Worm (Caenorhabditis elegans) whole organism, young adult: ENCODE data around the gene dyn-1.
A peak's percentile ranks its signal among the peaks of the same experiment; 100 is the strongest.

Experiments
- B0019.2 ChIP-seq: fragments of 200-800 bp; sonication (Bioruptor generic); conservative IDR thresholded peaks from 2 replicates; pipeline ENCODE4 v1.3.6; 2022; ENCODE audit warnings: missing genetic modification reagents, missing genetic modification characterization, missing compliant biosample characterization
- C17E4.6 ChIP-seq: fragments of 200-800 bp; sonication (Bioruptor generic); IDR thresholded peaks from 2 replicates; pipeline ENCODE4 v1.3.6; 2022; ENCODE audit warnings: missing genetic modification reagents, missing genetic modification characterization, missing compliant biosample characterization
- D2030.7 ChIP-seq: fragments of 200-800 bp; sonication (Bioruptor generic); IDR thresholded peaks from 2 replicates; pipeline ENCODE4 v1.3.6; 2022; ENCODE audit warnings: missing genetic modification reagents, missing genetic modification characterization, missing compliant biosample characterization
- F49E8.2 ChIP-seq: sonication (generic microtip); optimal IDR thresholded peaks from 3 replicates; lab custom pipeline; 2017; ENCODE audit warnings: missing genetic modification characterization, mild to moderate bottlenecking, missing compliant biosample characterization, antibody characterized with exemption, moderate library complexity; ENCODE audit not compliant: insufficient read depth
- K11D2.4 ChIP-seq: fragments of 200-800 bp; sonication (Bioruptor generic); IDR thresholded peaks from 2 replicates; pipeline ENCODE4 v1.3.6; 2022; ENCODE audit warnings: missing genetic modification reagents, missing genetic modification characterization, missing compliant biosample characterization
- T07F8.4 ChIP-seq: sonication (generic microtip); optimal IDR thresholded peaks from 2 replicates; lab custom pipeline; 2016; ENCODE audit warnings: mild to moderate bottlenecking, missing genetic modification characterization, moderate library complexity, missing compliant biosample characterization
- Y53G8AR.9 ChIP-seq: fragments of 200-800 bp; sonication (Bioruptor generic); conservative IDR thresholded peaks from 2 replicates; pipeline ENCODE4 v1.3.6; 2022; ENCODE audit warnings: missing genetic modification reagents, missing genetic modification characterization, missing compliant biosample characterization
- Y56A3A.18 ChIP-seq: fragments of 200-800 bp; sonication (Bioruptor generic); IDR thresholded peaks from 2 replicates; pipeline ENCODE4 v1.3.6; 2022; ENCODE audit warnings: missing genetic modification reagents, missing genetic modification characterization, missing compliant biosample characterization
- Y79H2A.3 ChIP-seq: fragments of 200-800 bp; sonication (Bioruptor generic); conservative IDR thresholded peaks from 2 replicates; pipeline ENCODE4 v1.3.6; 2022; ENCODE audit warnings: missing genetic modification reagents, missing genetic modification characterization, missing compliant biosample characterization
- atf-7 ChIP-seq: sonication (generic microtip); optimal IDR thresholded peaks from 2 replicates; lab custom pipeline; 2017; ENCODE audit warnings: mild to moderate bottlenecking, missing genetic modification characterization, missing compliant biosample characterization
- cebp-2 ChIP-seq: fragments of 200-800 bp; sonication (Bioruptor generic); IDR thresholded peaks from 2 replicates; pipeline ENCODE4 v1.3.6; 2022; ENCODE audit warnings: missing genetic modification characterization, missing compliant biosample characterization
- dpff-1 ChIP-seq: sonication (generic microtip); optimal IDR thresholded peaks from 2 replicates; lab custom pipeline; 2017; ENCODE audit warnings: mild to moderate bottlenecking, missing genetic modification characterization, missing compliant biosample characterization
- ets-4 ChIP-seq: fragments of 200-800 bp; sonication (Bioruptor generic); optimal IDR thresholded peaks from 2 replicates; lab custom pipeline; 2018; ENCODE audit warnings: mild to moderate bottlenecking, missing genetic modification characterization, missing compliant biosample characterization
- fkh-3 ChIP-seq: sonication (generic microtip); optimal IDR thresholded peaks from 2 replicates; lab custom pipeline; 2016; ENCODE audit warnings: mild to moderate bottlenecking, missing genetic modification characterization, missing compliant biosample characterization
- gei-17 ChIP-seq: fragments of 200-800 bp; sonication (Bioruptor generic); optimal IDR thresholded peaks from 2 replicates; lab custom pipeline; 2018; ENCODE audit warnings: mild to moderate bottlenecking, missing genetic modification characterization, missing compliant biosample characterization
- him-1 ChIP-seq: sonication (generic microtip); optimal IDR thresholded peaks from 2 replicates; lab custom pipeline; 2016; ENCODE audit warnings: missing genotype, missing genetic modification reagents, missing genetic modification characterization, missing compliant biosample characterization
- hlh-12 ChIP-seq: sonication (generic microtip); optimal IDR thresholded peaks from 2 replicates; lab custom pipeline; 2016; ENCODE audit warnings: missing genetic modification characterization, missing compliant biosample characterization
- hsf-1 ChIP-seq: fragments of 200-800 bp; sonication (Bioruptor generic); IDR thresholded peaks from 2 replicates; pipeline ENCODE4 v1.3.6; 2022; ENCODE audit warnings: missing genetic modification reagents, missing genetic modification characterization, missing compliant biosample characterization
- lag-1 ChIP-seq: fragments of 200-800 bp; sonication (Bioruptor generic); IDR thresholded peaks from 2 replicates; pipeline ENCODE4 v1.3.6; 2022; ENCODE audit warnings: missing genetic modification reagents, missing genetic modification characterization, missing compliant biosample characterization
- lin-35 ChIP-seq, 3 experiments: fragments of 150-350 bp in 2 of 3; sonication (generic microtip) in 1 of 3; optimal IDR thresholded peaks; 2 replicates each; lab custom pipeline; 2014 to 2018; ENCODE audit warnings: missing biosample characterization in 3 of 3, missing genetic modification characterization in 3 of 3, missing genetic modification reagents in 3 of 3
- lsl-1 ChIP-seq: fragments of 200-800 bp; sonication (Bioruptor generic); optimal IDR thresholded peaks from 2 replicates; lab custom pipeline; 2018; ENCODE audit warnings: mild to moderate bottlenecking, missing genetic modification characterization, moderate library complexity, missing compliant biosample characterization
- madf-10 ChIP-seq: sonication (generic microtip); optimal IDR thresholded peaks from 2 replicates; lab custom pipeline; 2016; ENCODE audit warnings: mild to moderate bottlenecking, missing genetic modification characterization, missing compliant biosample characterization
- madf-8 ChIP-seq: fragments of 200-800 bp; sonication (Bioruptor generic); conservative IDR thresholded peaks from 2 replicates; pipeline ENCODE4 v1.3.6; 2022; ENCODE audit warnings: missing genetic modification reagents, missing genetic modification characterization, missing compliant biosample characterization
- nfya-1 ChIP-seq: sonication (generic microtip); optimal IDR thresholded peaks from 2 replicates; lab custom pipeline; 2017; ENCODE audit warnings: antibody characterized with exemption, missing compliant biosample characterization, missing genetic modification characterization, borderline replicate concordance; ENCODE audit not compliant: insufficient read depth
- nfya-2 ChIP-seq: fragments of 200-800 bp; sonication (Bioruptor generic); IDR thresholded peaks from 2 replicates; pipeline ENCODE4 v1.3.6; 2022; ENCODE audit warnings: missing genetic modification reagents, missing genetic modification characterization, missing compliant biosample characterization
- nfyb-1 ChIP-seq: fragments of 200-800 bp; sonication (Bioruptor generic); IDR thresholded peaks from 2 replicates; pipeline ENCODE4 v1.3.6; 2022; ENCODE audit warnings: missing genetic modification reagents, missing genetic modification characterization, missing compliant biosample characterization
- nhr-90 ChIP-seq: sonication (generic microtip); optimal IDR thresholded peaks from 2 replicates; lab custom pipeline; 2016; ENCODE audit warnings: missing genotype, mild to moderate bottlenecking, missing genetic modification characterization, missing compliant biosample characterization
- rpc-1 ChIP-seq, 2 experiments: fragments of 150-350 bp in 1 of 2; sonication (generic microtip) in 1 of 2; optimal IDR thresholded peaks; 2 replicates each; lab custom pipeline; 2014 to 2018; ENCODE audit warnings: missing biosample characterization in 1 of 2, missing genetic modification characterization in 1 of 2, missing genetic modification reagents in 1 of 2, missing genotype in 1 of 2
- sdz-38 ChIP-seq: sonication (generic microtip); optimal IDR thresholded peaks from 2 replicates; lab custom pipeline; 2016; ENCODE audit warnings: missing genotype, missing genetic modification characterization, missing compliant biosample characterization
- snpc-1.3 ChIP-seq: sonication (generic microtip); optimal IDR thresholded peaks from 2 replicates; lab custom pipeline; 2017; ENCODE audit warnings: missing genetic modification characterization, mild to moderate bottlenecking, missing compliant biosample characterization, antibody characterized with exemption, moderate library complexity, missing genotype, missing genetic modification reagents; ENCODE audit not compliant: insufficient read depth
- snpc-3.4 ChIP-seq: sonication (generic microtip); optimal IDR thresholded peaks from 2 replicates; lab custom pipeline; 2017; ENCODE audit warnings: missing genetic modification characterization, mild to moderate bottlenecking, missing compliant biosample characterization, antibody characterized with exemption, moderate library complexity, missing genotype, missing genetic modification reagents
- snpc-4 ChIP-seq, 5 experiments: fragments of 150-350 bp in 1 of 5; sonication (generic microtip) in 4 of 5; optimal IDR thresholded peaks; 2 replicates each; lab custom pipeline; 2014 to 2018; ENCODE audit warnings: missing genetic modification characterization in 5 of 5, missing biosample characterization in 3 of 5, antibody characterized with exemption in 2 of 5, mild to moderate bottlenecking in 2 of 5, missing compliant biosample characterization in 2 of 5, missing genotype in 2 of 5, moderate library complexity in 2 of 5, missing genetic modification reagents in 1 of 5
- tbp1 ChIP-seq: fragments of 200-800 bp; sonication (Bioruptor generic); optimal IDR thresholded peaks from 2 replicates; lab custom pipeline; 2018; ENCODE audit warnings: mild to moderate bottlenecking, missing genetic modification characterization, missing compliant biosample characterization
- ztf-22 ChIP-seq: fragments of 200-800 bp; sonication (Bioruptor generic); optimal IDR thresholded peaks from 2 replicates; lab custom pipeline; 2018; ENCODE audit warnings: mild to moderate bottlenecking, missing genetic modification characterization, moderate library complexity, missing compliant biosample characterization
- ztf-25 ChIP-seq: fragments of 200-800 bp; sonication (Bioruptor generic); IDR thresholded peaks from 2 replicates; pipeline ENCODE4 v1.3.6; 2022; ENCODE audit warnings: missing genetic modification reagents, missing genetic modification characterization, missing compliant biosample characterization
- ztf-26 ChIP-seq: sonication (generic microtip); optimal IDR thresholded peaks from 2 replicates; lab custom pipeline; 2017; ENCODE audit warnings: missing genetic modification characterization, missing compliant biosample characterization

dyn-1 gene

DNA sequence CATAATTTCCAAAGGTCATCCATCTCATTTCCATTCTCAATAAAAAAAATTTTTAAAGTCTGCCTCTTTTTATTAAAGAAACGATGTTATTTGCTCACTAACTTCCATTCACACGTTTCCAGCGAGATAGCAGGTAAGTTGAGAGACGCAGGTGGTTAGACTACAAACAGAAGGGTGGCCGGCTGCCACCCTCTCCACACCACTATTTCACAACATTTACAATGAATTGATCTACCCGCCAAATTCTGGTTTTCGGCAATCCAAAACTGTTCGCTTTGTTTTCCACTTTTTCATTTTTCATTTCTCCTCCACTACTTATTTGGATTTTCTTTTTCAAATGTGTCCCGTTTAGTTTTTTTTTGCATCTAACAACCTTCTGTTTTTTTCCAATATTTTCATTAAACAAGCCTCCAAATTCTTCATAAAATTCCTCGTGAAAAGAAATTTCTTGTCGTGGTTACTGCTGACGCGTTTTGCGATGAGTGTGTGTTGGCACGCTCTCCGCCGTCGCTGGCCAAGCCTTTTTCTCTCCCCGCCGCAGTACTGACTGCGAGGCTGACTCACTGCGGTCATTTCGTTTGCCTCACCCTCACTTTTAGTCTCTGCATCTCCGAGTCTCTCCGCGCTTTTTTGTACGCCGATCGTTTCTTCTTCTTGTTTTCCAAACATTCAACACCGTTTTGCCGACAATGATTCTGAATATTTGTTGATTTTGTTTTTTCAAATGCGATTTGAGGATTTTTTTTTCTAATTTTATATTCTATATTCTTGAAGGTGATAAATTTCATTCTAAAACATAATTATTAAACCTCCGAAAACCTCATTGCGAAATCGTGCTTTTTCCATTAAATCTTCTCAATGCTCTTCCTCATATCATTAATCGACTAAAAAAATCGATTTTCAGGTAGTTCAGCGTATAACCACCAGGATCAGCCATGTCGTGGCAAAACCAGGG lies at the start of gene dyn-1 (continued):
- TF ChIP-seq C17E4.6 (no peak), K11D2.4 (peak; percentile 70), nfya-2 (GFP tag; lab: Robert Waterston, UW) (no peak), sdz-38 (tag; lab: Kevin White, UChicago) (no peak), hsf-1 (GFP tag; lab: Robert Waterston, UW) (no peak), snpc-3.4 (tag; lab: Kevin White, UChicago) (no peak), Y53G8AR.9 (GFP tag; lab: Robert Waterston, UW) (no peak), dpff-1 (tag; lab: Kevin White, UChicago) (no peak), T07F8.4 (no peak), cebp-2 (GFP tag; lab: Robert Waterston, UW) (no peak), snpc-4 (GFP tag; optimal IDR thresholded peaks at IDR 0.05; lab: Kevin White, UChicago) (no peak), snpc-4 (tag; optimal IDR thresholded peaks at IDR 0.05; lab: Kevin White, UChicago) (peak in 3 of 4 experiments; percentile 39 to 46 (median 40)), madf-8 (GFP tag; lab: Robert Waterston, UW) (no peak), ztf-25 (no peak), madf-10 (tag; lab: Kevin White, UChicago) (peak; percentile 39), atf-7 (tag; lab: Kevin White, UChicago) (peak; percentile 47), nhr-90 (tag; lab: Kevin White, UChicago) (no peak), F49E8.2 (tag; lab: Kevin White, UChicago) (no peak), nfyb-1 (GFP tag; lab: Robert Waterston, UW) (no peak; the same call in 1 of the 2 replicates), tbp1 (GFP tag; lab: Kevin White, UChicago) (peak; percentile 13), rpc-1 (optimal IDR thresholded peaks at IDR 0.05; lab: Kevin White, UChicago) (no peak), rpc-1 (tag; optimal IDR thresholded peaks at IDR 0.05; lab: Kevin White, UChicago) (no peak)

DNA sequence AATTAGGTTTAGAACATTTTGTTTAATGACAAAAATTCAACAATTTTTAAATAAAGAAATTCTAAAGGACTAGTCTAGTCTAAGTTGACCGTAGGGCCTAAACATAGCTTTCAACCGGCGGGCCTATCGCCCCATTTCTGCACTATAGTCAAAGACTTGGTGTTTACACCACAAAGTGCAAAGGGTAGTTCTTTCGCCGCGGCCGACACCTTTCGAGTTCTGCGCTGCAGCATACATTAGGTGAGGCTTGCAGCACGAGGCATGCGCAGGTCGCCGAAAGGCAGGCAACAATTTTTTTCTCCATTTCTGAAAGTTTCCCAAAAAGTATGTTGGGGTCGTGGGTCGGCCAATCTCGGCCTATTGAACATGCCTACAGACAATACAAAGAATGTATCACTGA lies 40.2 kb upstream of the dyn-1 start:
- TF ChIP-seq snpc-4 (GFP tag; optimal IDR thresholded peaks at IDR 0.05; lab: Kevin White, UChicago) (peak; percentile 30), snpc-4 (tag; optimal IDR thresholded peaks at IDR 0.05; lab: Kevin White, UChicago) (peak in 2 of 4 experiments; percentile 56 to 78), D2030.7 (GFP tag; lab: Robert Waterston, UW) (no peak)

DNA sequence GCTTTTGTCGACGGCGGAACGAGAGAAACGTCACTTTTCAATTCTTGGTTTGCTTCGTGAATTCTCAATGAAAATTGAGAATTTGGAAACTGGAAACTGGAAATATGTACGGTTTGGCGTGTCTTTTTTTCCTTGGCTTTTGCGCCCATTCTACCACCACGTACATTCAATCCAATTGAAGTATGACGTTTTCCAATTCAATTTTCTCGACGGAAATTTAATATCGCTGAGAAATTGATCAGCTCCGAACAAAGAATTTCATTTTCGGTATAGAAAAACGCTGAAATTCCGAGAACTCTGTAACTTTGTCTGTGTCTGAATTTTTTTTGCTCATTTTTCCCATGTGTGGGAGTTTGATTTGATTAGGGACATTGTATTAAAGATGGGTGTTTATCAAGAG lies 35.4 kb upstream of the dyn-1 start:
- TF ChIP-seq nfya-1 (tag; lab: Kevin White, UChicago) (no peak), B0019.2 (GFP tag; lab: Robert Waterston, UW) (no peak), K11D2.4 (no peak), him-1 (tag; lab: Kevin White, UChicago) (no peak), Y56A3A.18 (GFP tag; lab: Robert Waterston, UW) (no peak), ztf-22 (GFP tag; lab: Kevin White, UChicago) (no peak), gei-17 (GFP tag; lab: Kevin White, UChicago) (no peak), snpc-1.3 (no peak), Y79H2A.3 (GFP tag; lab: Robert Waterston, UW) (no peak), hlh-12 (tag; lab: Kevin White, UChicago) (no peak), lin-35 (GFP tag; optimal IDR thresholded peaks at IDR 0.05; lab: Kevin White, UChicago) (no peak), ztf-26 (tag; lab: Kevin White, UChicago) (no peak), C17E4.6 (no peak), ets-4 (GFP tag; lab: Kevin White, UChicago) (no peak), lsl-1 (GFP tag; lab: Kevin White, UChicago) (no peak), lag-1 (GFP tag; lab: Robert Waterston, UW) (no peak), fkh-3 (no peak), snpc-4 (GFP tag; optimal IDR thresholded peaks at IDR 0.05; lab: Kevin White, UChicago) (no peak), snpc-4 (tag; optimal IDR thresholded peaks at IDR 0.05; lab: Kevin White, UChicago) (no peak)
